Fruit fly (Drosophila melanogaster) whole organism, embryonic: ENCODE data around the gene Taf10.

Experiments used
- ATbp ChIP-seq: fragments of 200-800 bp; sonication (Bioruptor generic); optimal IDR thresholded peaks from 2 replicates; lab custom pipeline; 2017; ENCODE audit warnings: missing biosample characterization, mild to moderate bottlenecking, missing genetic modification characterization, missing genetic modification reagents
- CG10979 ChIP-seq: fragments of 200-800 bp; sonication (Bioruptor generic); optimal IDR thresholded peaks from 2 replicates; lab custom pipeline; 2018; ENCODE audit warnings: missing biosample characterization, mild to moderate bottlenecking, missing genetic modification characterization, moderate library complexity
- CG11723 ChIP-seq: fragments of 200-800 bp; sonication (Bioruptor generic); optimal IDR thresholded peaks from 2 replicates; lab custom pipeline; 2017; ENCODE audit warnings: missing biosample characterization, mild to moderate bottlenecking, missing genetic modification characterization
- CG13894 ChIP-seq: fragments of 200-800 bp; sonication (Bioruptor generic); optimal IDR thresholded peaks from 3 replicates; lab custom pipeline; 2018; ENCODE audit warnings: missing biosample characterization, mild to moderate bottlenecking, missing genetic modification characterization, moderate library complexity
- CG17359 ChIP-seq: fragments of 200-800 bp; sonication (Bioruptor generic); optimal IDR thresholded peaks from 3 replicates; lab custom pipeline; 2018; ENCODE audit warnings: missing biosample characterization, mild to moderate bottlenecking, missing genetic modification characterization, moderate library complexity
- CG31441 ChIP-seq: fragments of 200-800 bp; sonication (Bioruptor generic); IDR thresholded peaks from 2 replicates; pipeline ENCODE4 v1.3.6; 2022; ENCODE audit warnings: missing biosample characterization, missing genetic modification characterization
- CG3407 ChIP-seq: fragments of 200-800 bp; sonication (Bioruptor generic); optimal IDR thresholded peaks from 2 replicates; lab custom pipeline; 2018; ENCODE audit warnings: missing biosample characterization, mild to moderate bottlenecking, missing genetic modification characterization
- CG34376 ChIP-seq: fragments of 200-800 bp; sonication (Bioruptor generic); optimal IDR thresholded peaks from 2 replicates; lab custom pipeline; 2018; ENCODE audit warnings: missing biosample characterization, mild to moderate bottlenecking, missing genetic modification characterization
- CG34422 ChIP-seq: fragments of 200-800 bp; sonication (Bioruptor generic); IDR thresholded peaks from 3 replicates; pipeline ENCODE4 v1.3.6; 2022; ENCODE audit warnings: missing biosample characterization, missing genetic modification characterization
- CG3726 ChIP-seq: fragments of 200-800 bp; sonication (Bioruptor generic); IDR thresholded peaks from 3 replicates; pipeline ENCODE4, ENCODE4 v1.3.6; 2022; ENCODE audit warnings: missing biosample characterization, missing genetic modification characterization
- CG5953 ChIP-seq: fragments of 200-800 bp; sonication (Bioruptor generic); IDR thresholded peaks from 2 replicates; pipeline ENCODE4 v1.3.6; 2022; ENCODE audit warnings: missing biosample characterization, missing genetic modification characterization
- CG7556 ChIP-seq: fragments of 200-800 bp; sonication (Bioruptor generic); optimal IDR thresholded peaks from 2 replicates; lab custom pipeline; 2017; ENCODE audit warnings: missing biosample characterization, mild to moderate bottlenecking, missing genetic modification characterization
- CG7786 ChIP-seq: fragments of 200-800 bp; sonication (Bioruptor generic); optimal IDR thresholded peaks from 2 replicates; lab custom pipeline; 2016; ENCODE audit warnings: missing biosample characterization, missing genetic modification characterization
- Eip74EF ChIP-seq, 2 experiments: fragments of 200-800 bp in 1 of 2; fragments of >200 bp in 1 of 2; sonication (Bioruptor generic) in 1 of 2; optimal IDR thresholded peaks; 2 replicates each; lab custom pipeline; 2017 to 2019; ENCODE audit warnings: missing biosample characterization in 2 of 2, missing genetic modification characterization in 2 of 2, mild to moderate bottlenecking in 1 of 2, moderate library complexity in 1 of 2
- Gsc ChIP-seq: fragments of 200-800 bp; sonication (Bioruptor generic); IDR thresholded peaks from 2 replicates; pipeline ENCODE4 v1.3.6; 2022; ENCODE audit warnings: missing biosample characterization, missing genetic modification characterization
- H15 ChIP-seq: fragments of 200-800 bp; sonication (Bioruptor generic); IDR thresholded peaks from 3 replicates; pipeline ENCODE4 v1.3.6; 2022; ENCODE audit warnings: missing biosample characterization, missing genetic modification characterization
- Hmr ChIP-seq: fragments of 200-800 bp; sonication (Bioruptor generic); optimal IDR thresholded peaks from 3 replicates; lab custom pipeline; 2017; ENCODE audit warnings: mild to moderate bottlenecking, missing biosample characterization, missing genetic modification reagents, missing genetic modification characterization
- Hr51 ChIP-seq, 2 experiments: fragments of 200-800 bp; sonication (Bioruptor generic); optimal IDR thresholded peaks; 2 replicates in 1 of 2; 3 replicates in 1 of 2; lab custom pipeline; 2016 to 2018; ENCODE audit warnings: missing biosample characterization in 2 of 2, missing genetic modification characterization in 2 of 2, mild to moderate bottlenecking in 1 of 2, moderate library complexity in 1 of 2
- Hr78 ChIP-seq, 2 experiments: fragments of 200-800 bp in 1 of 2; fragments of >200 bp in 1 of 2; sonication (Bioruptor generic) in 1 of 2; optimal IDR thresholded peaks; 2 replicates each; lab custom pipeline; 2017 to 2019; ENCODE audit warnings: missing biosample characterization in 2 of 2, missing genetic modification characterization in 2 of 2, mild to moderate bottlenecking in 1 of 2, moderate library complexity in 1 of 2
- Meics ChIP-seq: fragments of 200-800 bp; sonication (Bioruptor generic); optimal IDR thresholded peaks from 2 replicates; lab custom pipeline; 2017; ENCODE audit warnings: missing biosample characterization, mild to moderate bottlenecking, missing genetic modification characterization
- Mrtf ChIP-seq: fragments of 200-800 bp; sonication (Bioruptor generic); IDR thresholded peaks from 3 replicates; pipeline ENCODE4 v1.3.6; 2022; ENCODE audit warnings: missing biosample characterization, missing genetic modification characterization
- NC2β ChIP-seq: fragments of 200-800 bp; sonication (Bioruptor generic); optimal IDR thresholded peaks from 2 replicates; lab custom pipeline; 2016; ENCODE audit warnings: missing biosample characterization, missing genetic modification characterization
- Optix ChIP-seq: fragments of 200-800 bp; sonication (Bioruptor generic); IDR thresholded peaks from 3 replicates; pipeline ENCODE4 v1.3.6; 2022; ENCODE audit warnings: missing biosample characterization, missing genetic modification characterization
- PHDP ChIP-seq: fragments of 200-800 bp; sonication (Bioruptor generic); optimal IDR thresholded peaks from 3 replicates; lab custom pipeline; 2018; ENCODE audit warnings: missing biosample characterization, mild to moderate bottlenecking, missing genetic modification characterization, moderate library complexity
- Xrp1 ChIP-seq: fragments of 200-800 bp; sonication (Bioruptor generic); IDR thresholded peaks from 2 replicates; pipeline ENCODE4 v1.3.6; 2022; ENCODE audit warnings: missing biosample characterization, missing genetic modification characterization
- ara ChIP-seq: fragments of 200-800 bp; sonication (Bioruptor generic); IDR thresholded peaks from 2 replicates; pipeline ENCODE4 v1.3.6; 2022; ENCODE audit warnings: missing biosample characterization, missing genetic modification characterization
- br ChIP-seq: fragments of >200 bp; optimal IDR thresholded peaks from 2 replicates; lab custom pipeline; 2017
- crol ChIP-seq: fragments of 200-800 bp; sonication (Bioruptor generic); IDR thresholded peaks from 2 replicates; pipeline ENCODE4 v1.3.6; 2022; ENCODE audit warnings: missing biosample characterization, missing genetic modification characterization
- dpn ChIP-seq, 2 experiments: fragments of 200-800 bp; sonication (Bioruptor generic); optimal IDR thresholded peaks; 3 replicates each; lab custom pipeline; 2016; ENCODE audit warnings: missing biosample characterization in 2 of 2, missing genetic modification characterization in 2 of 2
- eyg ChIP-seq: fragments of 200-800 bp; sonication (Bioruptor generic); optimal IDR thresholded peaks from 3 replicates; lab custom pipeline; 2016; ENCODE audit warnings: missing biosample characterization, missing genetic modification characterization
- fd3F ChIP-seq: fragments of 200-800 bp; sonication (Bioruptor generic); optimal IDR thresholded peaks from 2 replicates; lab custom pipeline; 2018; ENCODE audit warnings: missing biosample characterization, mild to moderate bottlenecking, missing genetic modification characterization, moderate library complexity
- hkb ChIP-seq, 2 experiments: fragments of 200-800 bp in 1 of 2; fragments of >200 bp in 1 of 2; sonication (Bioruptor generic) in 1 of 2; IDR thresholded peaks in 1 of 2; optimal IDR thresholded peaks in 1 of 2; 2 replicates each; pipeline versions ENCODE4 v1.3.6 to Lab custom; 2017 to 2022; ENCODE audit warnings: missing biosample characterization in 1 of 2, missing genetic modification characterization in 1 of 2
- kay ChIP-seq: fragments of 200-800 bp; sonication (Bioruptor generic); optimal IDR thresholded peaks from 2 replicates; lab custom pipeline; 2016; ENCODE audit warnings: missing biosample characterization, missing genetic modification characterization
- knrl ChIP-seq: fragments of 200-800 bp; sonication (Bioruptor generic); IDR thresholded peaks from 3 replicates; pipeline ENCODE4 v1.3.6; 2022; ENCODE audit warnings: missing biosample characterization, missing genetic modification characterization; ENCODE audit not compliant: partially characterized antibody
- lab ChIP-seq: fragments of 200-800 bp; sonication (Bioruptor generic); optimal IDR thresholded peaks from 3 replicates; lab custom pipeline; 2017; ENCODE audit warnings: missing biosample characterization, missing genetic modification characterization, mild to moderate bottlenecking, moderate library complexity, missing genetic modification reagents
- lilli ChIP-seq: fragments of 200-800 bp; sonication (Bioruptor generic); optimal IDR thresholded peaks from 3 replicates; lab custom pipeline; 2016; ENCODE audit warnings: missing biosample characterization, missing genetic modification characterization
- pan ChIP-seq, 4 experiments: fragments of >200 bp in 3 of 4; fragments of 200-800 bp in 1 of 4; sonication (Bioruptor generic) in 1 of 4; optimal IDR thresholded peaks in 3 of 4; IDR thresholded peaks in 1 of 4; 2 replicates each; pipeline versions ENCODE4 v1.3.6 to Lab custom; 2017 to 2022; ENCODE audit warnings: missing biosample characterization in 2 of 4, missing genetic modification characterization in 2 of 4, mixed read lengths in 1 of 4
- pb ChIP-seq: fragments of 200-800 bp; sonication (Bioruptor generic); optimal IDR thresholded peaks from 3 replicates; lab custom pipeline; 2016; ENCODE audit warnings: missing biosample characterization, missing genetic modification characterization
- repo ChIP-seq: fragments of 200-800 bp; sonication (Bioruptor generic); optimal IDR thresholded peaks from 2 replicates; lab custom pipeline; 2016; ENCODE audit warnings: missing biosample characterization, missing genetic modification characterization
- so ChIP-seq: fragments of 200-800 bp; sonication (Bioruptor generic); IDR thresholded peaks from 3 replicates; pipeline ENCODE4 v1.3.6; 2022; ENCODE audit warnings: missing biosample characterization, missing genetic modification characterization
- stc ChIP-seq: fragments of 200-800 bp; sonication (Bioruptor generic); IDR thresholded peaks from 2 replicates; pipeline ENCODE4 v1.3.6; 2022; ENCODE audit warnings: missing biosample characterization, missing genetic modification characterization
- tap ChIP-seq: fragments of 200-800 bp; optimal IDR thresholded peaks from 3 replicates; lab custom pipeline; 2019; ENCODE audit warnings: missing biosample characterization, mild to moderate bottlenecking, missing genetic modification characterization, moderate library complexity
- tgo ChIP-seq: fragments of 200-800 bp; sonication (Bioruptor generic); IDR thresholded peaks from 3 replicates; pipeline ENCODE4 v1.3.6; 2022; ENCODE audit warnings: missing biosample characterization, missing genetic modification characterization
- trh ChIP-seq: fragments of 200-800 bp; sonication (Bioruptor generic); optimal IDR thresholded peaks from 2 replicates; lab custom pipeline; 2016; ENCODE audit warnings: missing biosample characterization, missing genetic modification characterization
- unpg ChIP-seq: fragments of 200-800 bp; sonication (Bioruptor generic); optimal IDR thresholded peaks from 3 replicates; lab custom pipeline; 2018; ENCODE audit warnings: missing biosample characterization, mild to moderate bottlenecking, missing genetic modification characterization, moderate library complexity
- wdn ChIP-seq: fragments of 200-800 bp; sonication (Bioruptor generic); IDR thresholded peaks from 2 replicates; pipeline ENCODE4 v1.3.6; 2022; ENCODE audit warnings: missing biosample characterization, missing genetic modification characterization

Gene Taf10

dm6 chr2L:2731370-2732138 lies 36.1 kb upstream of the Taf10 start (continued):
- no peak for TF ChIP-seq hkb (optimal IDR thresholded peaks at IDR 0.05; lab: Kevin White, UChicago)
- TF ChIP-seq hkb (GFP tag; IDR thresholded peaks at IDR 0.05; lab: Robert Waterston, UW) = 0 out of 2 replicates have a peak, but pooled peaks have one; percentile 23
- peak in 1 of 2 experiments; percentile 31 for TF ChIP-seq Eip74EF (GFP tag; optimal IDR thresholded peaks at IDR 0.05; lab: Kevin White, UChicago)
- TF ChIP-seq crol (GFP tag; lab: Robert Waterston, UW) = peak; percentile 47; the same call in 1 of the 2 replicates
- 0 out of 3 replicates have a peak, but pooled peaks have one; percentile 36 for TF ChIP-seq H15
- peak; percentile 25 for TF ChIP-seq CG7556
- 0 out of 3 replicates have a peak, but pooled peaks have one; percentile 41 for TF ChIP-seq so (GFP tag; lab: Robert Waterston, UW)
- 0 out of 3 replicates have a peak, but pooled peaks have one; percentile 19 for TF ChIP-seq Mrtf (GFP tag; lab: Robert Waterston, UW)
- peak; percentile 38 for TF ChIP-seq CG10979 (tag; lab: Kevin White, UChicago)
- peak; percentile 48 for TF ChIP-seq CG17359 (tag; lab: Kevin White, UChicago)
- TF ChIP-seq wdn (GFP tag; lab: Robert Waterston, UW) = no peak
- TF ChIP-seq ATbp (GFP tag; lab: Kevin White, UChicago) = peak; percentile 20
- TF ChIP-seq eyg (GFP tag; lab: Kevin White, UChicago) = peak; percentile 9
- peak; percentile 16 for TF ChIP-seq CG11723
- peak; percentile 31; the same call in 1 of the 2 replicates for TF ChIP-seq stc (GFP tag; lab: Robert Waterston, UW)
- no peak for TF ChIP-seq knrl (GFP tag; lab: Robert Waterston, UW)
- TF ChIP-seq Hr78 (GFP tag; optimal IDR thresholded peaks at IDR 0.05; lab: Kevin White, UChicago) = peak in 1 of 2 experiments; percentile 91
- peak; percentile 40 for TF ChIP-seq lab (GFP tag; lab: Kevin White, UChicago)
- TF ChIP-seq CG3407 (GFP tag; lab: Kevin White, UChicago) = no peak
- no peak for TF ChIP-seq br (lab: Kevin White, UChicago)
- TF ChIP-seq CG5953 (GFP tag; lab: Robert Waterston, UW) = no peak
- no peak for TF ChIP-seq repo (GFP tag; lab: Kevin White, UChicago)
- 0 out of 3 replicates have a peak, but pooled peaks have one; percentile 40 for TF ChIP-seq CG34422
- no peak for TF ChIP-seq pb (GFP tag; lab: Kevin White, UChicago)
- TF ChIP-seq PHDP (tag; lab: Kevin White, UChicago) = no peak
- TF ChIP-seq CG3726 = no peak
- no peak for TF ChIP-seq CG13894 (tag; lab: Kevin White, UChicago)
- TF ChIP-seq trh (GFP tag; lab: Kevin White, UChicago) = peak; percentile 44
- TF ChIP-seq kay (GFP tag; lab: Kevin White, UChicago) = peak; percentile 50
- peak; percentile 44; the same call in 1 of the 2 replicates for TF ChIP-seq Xrp1
- peak in 1 of 2 experiments; percentile 8 for TF ChIP-seq dpn (GFP tag; optimal IDR thresholded peaks at IDR 0.05; lab: Kevin White, UChicago)
- TF ChIP-seq Gsc (GFP tag; lab: Robert Waterston, UW) = 0 out of 2 replicates have a peak, but pooled peaks have one; percentile 24
- peak; percentile 47; the same call in 1 of the 2 replicates for TF ChIP-seq ara (GFP tag; lab: Robert Waterston, UW)
- peak; percentile 10 for TF ChIP-seq Hmr (GFP tag; lab: Kevin White, UChicago)
- peak; percentile 6 for TF ChIP-seq tap
- no peak for TF ChIP-seq pan (optimal IDR thresholded peaks at IDR 0.05; lab: Kevin White, UChicago)
- peak in 1 of 2 experiments; percentile 63 for TF ChIP-seq pan (GFP tag; optimal IDR thresholded peaks at IDR 0.05 in 1 of 2, IDR thresholded peaks at IDR 0.05 in 1 of 2)
- TF ChIP-seq lilli (GFP tag; lab: Kevin White, UChicago) = peak; percentile 20
- TF ChIP-seq Optix (GFP tag; lab: Robert Waterston, UW) = 0 out of 3 replicates have a peak, but pooled peaks have one; percentile 47
- TF ChIP-seq NC2β (GFP tag; lab: Kevin White, UChicago) = peak; percentile 11
- peak; percentile 42 for TF ChIP-seq CG31441
- TF ChIP-seq CG34376 (GFP tag; lab: Kevin White, UChicago) = peak; percentile 38
- TF ChIP-seq CG7786 (GFP tag; lab: Kevin White, UChicago) = no peak
- TF ChIP-seq unpg (GFP tag; lab: Kevin White, UChicago) = peak; percentile 29
- peak; percentile 35 to 79 for TF ChIP-seq Hr51 (GFP tag; optimal IDR thresholded peaks at IDR 0.05; lab: Kevin White, UChicago)
- TF ChIP-seq tgo = peak; percentile 27; the same call in 1 of the 3 replicates
- peak; percentile 33 for TF ChIP-seq Meics (GFP tag; lab: Kevin White, UChicago)
- peak; percentile 0 for TF ChIP-seq fd3F (GFP tag; lab: Kevin White, UChicago)
